Worm (Caenorhabditis elegans) whole organism, mixed stage, embryonic: ENCODE data around the gene F49H6.15.

Source experiments
- M03D4.4 ChIP-seq: sonication (generic microtip); optimal IDR thresholded peaks from 2 replicates; lab custom pipeline; 2017; ENCODE audit warnings: mild to moderate bottlenecking, missing genetic modification characterization, missing compliant biosample characterization
- bed-3 ChIP-seq: fragments of 200-800 bp; sonication (Bioruptor generic); optimal IDR thresholded peaks from 3 replicates; lab custom pipeline; 2018; ENCODE audit warnings: mild to moderate bottlenecking, missing genetic modification characterization, moderate library complexity, missing compliant biosample characterization
- ceh-39 ChIP-seq: fragments of 150-350 bp; optimal IDR thresholded peaks from 2 replicates; lab custom pipeline; 2014; ENCODE audit warnings: missing biosample characterization, missing genetic modification characterization
- ceh-43 ChIP-seq: fragments of 200-800 bp; sonication (Bioruptor generic); optimal IDR thresholded peaks from 2 replicates; lab custom pipeline; 2018; ENCODE audit warnings: mild to moderate bottlenecking, missing genetic modification characterization, moderate library complexity, missing compliant biosample characterization
- ces-1 ChIP-seq: fragments of 150-350 bp; optimal IDR thresholded peaks from 2 replicates; lab custom pipeline; 2014; ENCODE audit warnings: missing biosample characterization, missing genetic modification reagents, missing genetic modification characterization
- cnd-1 ChIP-seq: fragments of 200-800 bp; sonication (Bioruptor generic); optimal IDR thresholded peaks from 2 replicates; lab custom pipeline; 2018; ENCODE audit warnings: mild to moderate bottlenecking, missing genetic modification characterization, missing compliant biosample characterization
- drap-1 ChIP-seq: fragments of 200-800 bp; sonication (Bioruptor generic); optimal IDR thresholded peaks from 3 replicates; lab custom pipeline; 2018; ENCODE audit warnings: mild to moderate bottlenecking, missing genetic modification characterization, missing compliant biosample characterization
- elt-1 ChIP-seq: sonication (generic microtip); optimal IDR thresholded peaks from 2 replicates; lab custom pipeline; 2017; ENCODE audit warnings: missing genetic modification characterization, mild to moderate bottlenecking, missing compliant biosample characterization, antibody characterized with exemption, moderate library complexity, borderline replicate concordance; ENCODE audit not compliant: insufficient read depth
- elt-3 ChIP-seq: fragments of 150-350 bp; optimal IDR thresholded peaks from 2 replicates; lab custom pipeline; 2014; ENCODE audit warnings: missing biosample characterization, missing genetic modification characterization
- ham-2 ChIP-seq: fragments of 200-800 bp; sonication (Bioruptor generic); optimal IDR thresholded peaks from 2 replicates; lab custom pipeline; 2018; ENCODE audit warnings: mild to moderate bottlenecking, missing genetic modification characterization, missing compliant biosample characterization
- lin-13 ChIP-seq: fragments of 150-350 bp; optimal IDR thresholded peaks from 2 replicates; lab custom pipeline; 2014; ENCODE audit warnings: missing biosample characterization, missing genetic modification characterization
- lin-32 ChIP-seq: fragments of 200-800 bp; sonication (Bioruptor generic); optimal IDR thresholded peaks from 2 replicates; lab custom pipeline; 2018; ENCODE audit warnings: mild to moderate bottlenecking, missing genetic modification characterization, missing compliant biosample characterization
- lsy-2 ChIP-seq: fragments of 150-350 bp; optimal IDR thresholded peaks from 2 replicates; lab custom pipeline; 2014; ENCODE audit warnings: missing biosample characterization, missing genetic modification characterization
- mab-5 ChIP-seq: fragments of 150-350 bp; optimal IDR thresholded peaks from 2 replicates; lab custom pipeline; 2014; ENCODE audit warnings: missing biosample characterization, missing genetic modification characterization
- mep-1 ChIP-seq: fragments of 150-350 bp; optimal IDR thresholded peaks from 2 replicates; lab custom pipeline; 2017; ENCODE audit warnings: missing biosample characterization, missing genetic modification reagents, missing genetic modification characterization, inconsistent platforms
- mls-2 ChIP-seq: sonication (generic microtip); optimal IDR thresholded peaks from 2 replicates; lab custom pipeline; 2016; ENCODE audit warnings: mild to moderate bottlenecking, missing genetic modification characterization, moderate library complexity, missing compliant biosample characterization
- nhr-2 ChIP-seq: fragments of 150-350 bp; optimal IDR thresholded peaks from 2 replicates; lab custom pipeline; 2014; ENCODE audit warnings: missing biosample characterization, missing genetic modification characterization
- nhr-237 ChIP-seq: fragments of 150-350 bp; optimal IDR thresholded peaks from 2 replicates; lab custom pipeline; 2014; ENCODE audit warnings: missing biosample characterization, missing genetic modification characterization
- nhr-28 ChIP-seq: fragments of 150-350 bp; optimal IDR thresholded peaks from 2 replicates; lab custom pipeline; 2014; ENCODE audit warnings: missing biosample characterization, missing genetic modification characterization
- pha-4 ChIP-seq: fragments of 150-350 bp; optimal IDR thresholded peaks from 2 replicates; lab custom pipeline; 2018; ENCODE audit warnings: missing biosample characterization, missing genetic modification reagents, missing genetic modification characterization
- snpc-4 ChIP-seq: fragments of 150-350 bp; optimal IDR thresholded peaks from 2 replicates; lab custom pipeline; 2014; ENCODE audit warnings: missing biosample characterization, missing genetic modification characterization
- sptf-1 ChIP-seq: sonication (generic microtip); optimal IDR thresholded peaks from 2 replicates; lab custom pipeline; 2017; ENCODE audit warnings: mild to moderate bottlenecking, missing genetic modification characterization, moderate library complexity, missing compliant biosample characterization
- tbx-8 ChIP-seq: fragments of 200-800 bp; sonication (Bioruptor generic); optimal IDR thresholded peaks from 2 replicates; lab custom pipeline; 2018; ENCODE audit warnings: mild to moderate bottlenecking, missing genetic modification characterization, moderate library complexity, missing compliant biosample characterization
- unc-39 ChIP-seq: fragments of 150-350 bp; optimal IDR thresholded peaks from 2 replicates; lab custom pipeline; 2014; ENCODE audit warnings: missing biosample characterization, missing genetic modification characterization
- zip-8 ChIP-seq: fragments of 150-350 bp; optimal IDR thresholded peaks from 2 replicates; lab custom pipeline; 2014; ENCODE audit warnings: missing biosample characterization, missing genetic modification characterization
- ztf-11 ChIP-seq: fragments of 150-350 bp; optimal IDR thresholded peaks from 2 replicates; lab custom pipeline; 2014; ENCODE audit warnings: missing biosample characterization, missing genetic modification characterization

The F49H6.15 gene

ce11 chrV:16987783-16988182 is 38.4 kb downstream of the F49H6.15 start:
- TF ChIP-seq ceh-39 (no peak), cnd-1 (tag; lab: Kevin White, UChicago) (no peak), mls-2 (tag; lab: Kevin White, UChicago) (no peak), nhr-28 (tag; lab: Kevin White, UChicago) (no peak), bed-3 (GFP tag; lab: Kevin White, UChicago) (no peak), drap-1 (GFP tag; lab: Kevin White, UChicago) (no peak), lsy-2 (no peak)

- TF ChIP-seq nhr-28 (tag; lab: Kevin White, UChicago) (no peak), lin-32 (GFP tag; lab: Kevin White, UChicago) (no peak), M03D4.4 (tag; lab: Kevin White, UChicago) (no peak), mab-5 (tag; lab: Kevin White, UChicago) (no peak), ham-2 (GFP tag; lab: Kevin White, UChicago) (no peak), ceh-39 (no peak), unc-39 (no peak), nhr-237 (tag; lab: Kevin White, UChicago) (no peak), ztf-11 (tag; lab: Kevin White, UChicago) (no peak), zip-8 (tag; lab: Kevin White, UChicago) (no peak), pha-4 (tag; lab: Kevin White, UChicago) (no peak), ces-1 (no peak), mep-1 (tag; lab: Kevin White, UChicago) (no peak), elt-3 (no peak), mls-2 (tag; lab: Kevin White, UChicago) (no peak), lin-13 (tag; lab: Kevin White, UChicago) (no peak), ceh-43 (GFP tag; lab: Kevin White, UChicago) (no peak), sptf-1 (tag; lab: Kevin White, UChicago) (no peak), elt-1 (tag; lab: Kevin White, UChicago) (no peak)
Measured at ce11 chrV:16987035-16987434, 39.2 kb downstream of the F49H6.15 start, which contains the start of gene Y102A5C.40. Gene Y102A5C.40 (minus strand): TSS chrV:16987135.

- no peak for TF ChIP-seq zip-8 (tag; lab: Kevin White, UChicago)
- no peak for TF ChIP-seq elt-1 (tag; lab: Kevin White, UChicago)
- TF ChIP-seq bed-3 (GFP tag; lab: Kevin White, UChicago): no peak
- TF ChIP-seq mls-2 (tag; lab: Kevin White, UChicago): no peak
- TF ChIP-seq sptf-1 (tag; lab: Kevin White, UChicago): no peak
- no peak for TF ChIP-seq tbx-8
- no peak for TF ChIP-seq snpc-4
- TF ChIP-seq ham-2 (GFP tag; lab: Kevin White, UChicago): no peak
- TF ChIP-seq nhr-2 (tag; lab: Kevin White, UChicago): no peak
- TF ChIP-seq elt-3: no peak
- TF ChIP-seq drap-1 (GFP tag; lab: Kevin White, UChicago): no peak
Measured at ce11 chrV:16980368-16980767, 45.8 kb downstream of the F49H6.15 start, which contains the start of gene srz-54. Gene srz-54 (plus strand): TSS chrV:16980668.
